Fruit fly (Drosophila melanogaster): ENCODE measurements around the gene CG14777.

Gene CG14777

dm6 chrX:1478276-1479122 is 12.6 kb downstream of the CG14777 start, which contains the start of gene rush (continued):
- TF ChIP-seq zen (tag; optimal IDR thresholded peaks at IDR 0.05) (no peak), CG11247 (GFP tag; IDR thresholded peaks at IDR 0.05) (no peak), CG12104 (GFP tag; optimal IDR thresholded peaks at IDR 0.05) (no peak), prd (optimal IDR thresholded peaks at IDR 0.05) (no peak), prd (GFP tag; IDR thresholded peaks at IDR 0.05) (peak; percentile 49), CG2116 (GFP tag; optimal IDR thresholded peaks at IDR 0.05) (peak; percentile 32), wek (GFP tag; optimal IDR thresholded peaks at IDR 0.05) (no peak), btn (GFP tag; optimal IDR thresholded peaks at IDR 0.05) (no peak), Neu2 (GFP tag; optimal IDR thresholded peaks at IDR 0.05; ENCODE audit: borderline replicate concordance) (no peak), Ptx1 (GFP tag; IDR thresholded peaks at IDR 0.05) (peak; percentile 23; the same call in 1 of the 2 replicates), Adf1 (GFP tag; IDR thresholded peaks at IDR 0.05) (no peak), Gsc (GFP tag; IDR thresholded peaks at IDR 0.05) (no peak), Sox102F (GFP tag; optimal IDR thresholded peaks at IDR 0.05) (no peak), tx (GFP tag; optimal IDR thresholded peaks at IDR 0.05) (no peak), YL-1 (GFP tag; optimal IDR thresholded peaks at IDR 0.05) (peak; percentile 61), CG12391 (tag; optimal IDR thresholded peaks at IDR 0.05) (peak; percentile 21), crp (GFP tag; optimal IDR thresholded peaks at IDR 0.05) (no peak), E2f1 (GFP tag; IDR thresholded peaks at IDR 0.05) (no peak)

DNA sequence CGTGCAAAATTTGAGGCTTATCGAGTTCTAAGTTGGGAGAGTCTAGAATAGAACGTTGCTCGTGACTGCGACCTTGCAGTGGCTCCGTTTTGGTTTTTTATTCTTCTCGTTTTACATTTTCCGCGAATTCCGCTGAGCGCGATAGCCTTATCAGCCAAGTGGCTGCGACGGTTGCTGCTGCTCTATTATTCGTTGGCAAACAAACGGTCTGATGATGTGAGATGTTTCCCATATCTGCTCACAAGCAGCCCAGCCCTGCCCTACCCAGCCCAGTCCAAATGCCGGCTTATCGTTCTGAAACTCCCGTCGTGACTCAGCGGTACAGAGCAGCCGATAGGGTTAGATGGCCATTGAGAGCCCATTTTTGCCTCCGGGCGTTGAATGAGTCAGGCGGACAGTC is 14.5 kb downstream of the CG14777 start:
- TF ChIP-seq CG34376 (GFP tag; optimal IDR thresholded peaks at IDR 0.05) (peak; percentile 45), sug (tag; optimal IDR thresholded peaks at IDR 0.05) (peak; percentile 20), CG15479 (GFP tag; optimal IDR thresholded peaks at IDR 0.05) (peak; percentile 87), Hmx (GFP tag; optimal IDR thresholded peaks at IDR 0.05) (no peak), nom (GFP tag; optimal IDR thresholded peaks at IDR 0.05) (peak; percentile 4), CG10543 (GFP tag; optimal IDR thresholded peaks at IDR 0.05) (peak; percentile 23)

DNA sequence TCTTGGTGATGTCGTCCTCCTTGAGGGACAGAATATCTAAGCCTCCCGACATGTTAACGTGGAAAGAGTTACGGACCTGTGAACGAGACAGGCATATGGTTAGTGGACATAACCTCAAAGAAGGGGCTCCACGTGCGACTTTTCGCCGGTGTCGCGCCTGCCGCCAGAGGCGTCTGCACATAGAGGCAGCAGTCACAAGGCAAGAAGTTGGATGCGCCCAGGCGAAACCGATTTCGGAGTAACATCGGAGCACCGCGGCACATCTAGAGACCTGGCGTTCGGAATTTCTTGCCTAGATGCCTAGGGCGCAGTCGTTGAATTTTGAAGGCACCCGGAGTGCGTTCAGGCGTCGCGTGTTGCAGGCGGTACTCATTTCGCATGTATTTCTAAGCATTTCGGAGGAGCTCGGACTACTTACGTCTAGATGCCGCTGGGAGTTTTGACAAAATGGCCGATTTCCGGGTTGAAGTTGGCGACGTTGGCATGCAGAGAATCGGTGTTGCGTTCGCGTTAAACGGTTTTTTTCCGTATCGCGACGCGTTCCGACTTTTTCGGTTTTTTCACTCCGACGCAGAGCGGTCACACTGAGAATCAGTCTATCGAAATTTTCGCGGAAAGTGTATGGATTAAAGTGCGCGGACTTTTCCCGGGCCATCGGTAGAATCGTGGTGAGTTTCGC is 17.0 kb downstream of the CG14777 start, which contains the start of the genes sta and inc:
Gene sta (minus strand): TSS at position 574 of the 679 bp plus-strand sequence.
Gene inc (plus strand): TSS at position 640 of the 679 bp plus-strand sequence.
- TF ChIP-seq CG8944 (GFP tag; optimal IDR thresholded peaks at IDR 0.05): peak; percentile 15
- TF ChIP-seq CG12744 (GFP tag; optimal IDR thresholded peaks at IDR 0.05): no peak
- no peak for TF ChIP-seq Ets65A (GFP tag)
- TF ChIP-seq Nf-YB (GFP tag; optimal IDR thresholded peaks at IDR 0.05): peak; percentile 52
- TF ChIP-seq slp2 (GFP tag; optimal IDR thresholded peaks at IDR 0.05): peak; percentile 16
- TF ChIP-seq bab2 (GFP tag; optimal IDR thresholded peaks at IDR 0.05): no peak
- TF ChIP-seq dmrt11E (tag; optimal IDR thresholded peaks at IDR 0.05): peak; percentile 37
- TF ChIP-seq CG14710 (tag; optimal IDR thresholded peaks at IDR 0.05): peak; percentile 75
- no peak for TF ChIP-seq CG1024 (GFP tag; IDR thresholded peaks at IDR 0.05)
- TF ChIP-seq CG11085 (GFP tag; IDR thresholded peaks at IDR 0.05): no peak; the same call in 1 of the 2 replicates
- TF ChIP-seq CG4730 (GFP tag; IDR thresholded peaks at IDR 0.05): no peak
- peak; percentile 21; the same call in 1 of the 2 replicates for TF ChIP-seq Awh (GFP tag; IDR thresholded peaks at IDR 0.05)
- peak; percentile 39 for TF ChIP-seq Sin3A (optimal IDR thresholded peaks at IDR 0.05)
- TF ChIP-seq CG5180 (GFP tag; optimal IDR thresholded peaks at IDR 0.05): peak; percentile 50
- no peak for TF ChIP-seq CG10462 (GFP tag; optimal IDR thresholded peaks at IDR 0.05)
- peak; percentile 73 for TF ChIP-seq CG7271 (tag; optimal IDR thresholded peaks at IDR 0.05)
- TF ChIP-seq cas (GFP tag; IDR thresholded peaks at IDR 0.05): no peak
- TF ChIP-seq trem (tag; optimal IDR thresholded peaks at IDR 0.05): peak; percentile 81
- peak; percentile 73 for TF ChIP-seq CG13624 (GFP tag; optimal IDR thresholded peaks at IDR 0.05)
- peak; percentile 78 for TF ChIP-seq sd (tag; optimal IDR thresholded peaks at IDR 0.05)
- TF ChIP-seq lov (optimal IDR thresholded peaks at IDR 0.05): no peak
- TF ChIP-seq lov (GFP tag; IDR thresholded peaks at IDR 0.05): peak; percentile 71; the same call in 1 of the 3 replicates
- peak; percentile 96 for TF ChIP-seq MESR4 (GFP tag; optimal IDR thresholded peaks at IDR 0.05)

All from whole organism, embryonic.